Fruit fly (Drosophila melanogaster) whole organism, embryonic: Measurements from ENCODE around the gene vers.

Experiments
- Ada2b ChIP-seq: fragments of 200-800 bp; sonication (Bioruptor generic); IDR thresholded peaks from 2 replicates; pipeline ENCODE4 v1.3.6; 2022; ENCODE audit warnings: missing biosample characterization, missing genetic modification characterization
- Adf1 ChIP-seq: fragments of 200-800 bp; sonication (Bioruptor generic); IDR thresholded peaks from 2 replicates; pipeline ENCODE4 v1.3.6; 2022; ENCODE audit warnings: missing biosample characterization, missing genetic modification characterization
- B-H2 ChIP-seq: fragments of 200-800 bp; sonication (Bioruptor generic); optimal IDR thresholded peaks from 2 replicates; lab custom pipeline; 2018; ENCODE audit warnings: missing biosample characterization, mild to moderate bottlenecking, missing genetic modification characterization
- CG10654 ChIP-seq: fragments of 200-800 bp; sonication (Bioruptor generic); optimal IDR thresholded peaks from 2 replicates; lab custom pipeline; 2016; ENCODE audit warnings: missing biosample characterization, missing genetic modification characterization
- CG12155 ChIP-seq: fragments of 200-800 bp; sonication (Bioruptor generic); optimal IDR thresholded peaks from 3 replicates; lab custom pipeline; 2016; ENCODE audit warnings: missing biosample characterization, missing genetic modification characterization
- CG12942 ChIP-seq: fragments of 200-800 bp; sonication (Bioruptor generic); optimal IDR thresholded peaks from 3 replicates; lab custom pipeline; 2016; ENCODE audit warnings: missing biosample characterization, missing genetic modification characterization
- CG13775 ChIP-seq: fragments of 200-800 bp; sonication (Bioruptor generic); optimal IDR thresholded peaks from 3 replicates; lab custom pipeline; 2017; ENCODE audit warnings: missing biosample characterization, mild to moderate bottlenecking, missing genetic modification characterization
- CG14710 ChIP-seq: fragments of 200-800 bp; sonication (Bioruptor generic); optimal IDR thresholded peaks from 3 replicates; lab custom pipeline; 2019; ENCODE audit warnings: missing biosample characterization, mild to moderate bottlenecking, missing genetic modification characterization, moderate library complexity
- CG1602 ChIP-seq: fragments of 200-800 bp; sonication (Bioruptor generic); optimal IDR thresholded peaks from 3 replicates; lab custom pipeline; 2016; ENCODE audit warnings: missing biosample characterization, missing genetic modification characterization
- CG16863 ChIP-seq: fragments of 200-800 bp; sonication (Bioruptor generic); optimal IDR thresholded peaks from 3 replicates; lab custom pipeline; 2016; ENCODE audit warnings: missing biosample characterization, missing genetic modification characterization
- CG2199 ChIP-seq: fragments of 200-800 bp; sonication (Bioruptor generic); IDR thresholded peaks from 3 replicates; pipeline ENCODE4 v1.3.6; 2022; ENCODE audit warnings: missing biosample characterization, missing genetic modification characterization
- CG34224 ChIP-seq: fragments of 200-800 bp; sonication (Bioruptor generic); IDR thresholded peaks from 3 replicates; pipeline ENCODE4 v1.3.6; 2022; ENCODE audit warnings: missing biosample characterization, missing genetic modification characterization; ENCODE audit not compliant: partially characterized antibody
- CG42726 ChIP-seq: fragments of 200-800 bp; sonication (Bioruptor generic); IDR thresholded peaks from 2 replicates; pipeline ENCODE4 v1.3.6; 2022; ENCODE audit warnings: missing biosample characterization, missing genetic modification characterization; ENCODE audit not compliant: partially characterized antibody
- CG5180 ChIP-seq: fragments of 200-800 bp; sonication (Bioruptor generic); optimal IDR thresholded peaks from 3 replicates; lab custom pipeline; 2017; ENCODE audit warnings: missing biosample characterization, missing genetic modification characterization, mild to moderate bottlenecking, moderate library complexity, missing genetic modification reagents
- CG6854 ChIP-seq: fragments of 200-800 bp; sonication (Bioruptor generic); optimal IDR thresholded peaks from 3 replicates; lab custom pipeline; 2017; ENCODE audit warnings: missing biosample characterization, mild to moderate bottlenecking, missing genetic modification characterization
- CG7963 ChIP-seq: fragments of 200-800 bp; sonication (Bioruptor generic); IDR thresholded peaks from 3 replicates; pipeline ENCODE4 v1.3.6; 2022; ENCODE audit warnings: missing biosample characterization, missing genetic modification characterization; ENCODE audit not compliant: partially characterized antibody
- CG8924 ChIP-seq: fragments of 200-800 bp; optimal IDR thresholded peaks from 3 replicates; lab custom pipeline; 2019; ENCODE audit warnings: missing biosample characterization, mild to moderate bottlenecking, missing genetic modification characterization, moderate library complexity
- CG9215 ChIP-seq: fragments of 200-800 bp; sonication (Bioruptor generic); IDR thresholded peaks from 2 replicates; pipeline ENCODE4 v1.3.6; 2022; ENCODE audit warnings: missing biosample characterization, missing genetic modification characterization
- CG9727 ChIP-seq: fragments of 200-800 bp; sonication (Bioruptor generic); optimal IDR thresholded peaks from 3 replicates; lab custom pipeline; 2017; ENCODE audit warnings: missing biosample characterization, mild to moderate bottlenecking, missing genetic modification characterization
- Dbx ChIP-seq: fragments of 200-800 bp; sonication (Bioruptor generic); IDR thresholded peaks from 3 replicates; pipeline ENCODE4 v1.3.6; 2022; ENCODE audit warnings: missing biosample characterization, missing genetic modification characterization
- Dip3 ChIP-seq: fragments of 200-800 bp; sonication (Bioruptor generic); optimal IDR thresholded peaks from 3 replicates; lab custom pipeline; 2016; ENCODE audit warnings: missing biosample characterization, missing genetic modification characterization
- Hey ChIP-seq: fragments of 200-800 bp; sonication (Bioruptor generic); optimal IDR thresholded peaks from 3 replicates; lab custom pipeline; 2018; ENCODE audit warnings: missing biosample characterization, mild to moderate bottlenecking, missing genetic modification characterization
- Hr3 ChIP-seq: fragments of 200-800 bp; sonication (Bioruptor generic); optimal IDR thresholded peaks from 3 replicates; lab custom pipeline; 2016; ENCODE audit warnings: missing biosample characterization, missing genetic modification characterization
- Hsf ChIP-seq: fragments of 200-800 bp; sonication (Bioruptor generic); optimal IDR thresholded peaks from 3 replicates; lab custom pipeline; 2016; ENCODE audit warnings: missing biosample characterization, missing genetic modification characterization
- Max ChIP-seq: fragments of 200-800 bp; sonication (Bioruptor generic); optimal IDR thresholded peaks from 2 replicates; lab custom pipeline; 2016; ENCODE audit warnings: missing biosample characterization, mild to moderate bottlenecking, missing genetic modification characterization
- NK7.1 ChIP-seq: fragments of 200-800 bp; sonication (Bioruptor generic); optimal IDR thresholded peaks from 3 replicates; lab custom pipeline; 2016; ENCODE audit warnings: missing biosample characterization, missing genetic modification characterization
- Ssrp ChIP-seq: fragments of 200-800 bp; sonication (Bioruptor generic); optimal IDR thresholded peaks from 2 replicates; lab custom pipeline; 2018; ENCODE audit warnings: missing biosample characterization, mild to moderate bottlenecking, missing genetic modification characterization, moderate library complexity
- Tbp ChIP-seq: fragments of >200 bp; optimal IDR thresholded peaks from 2 replicates; lab custom pipeline; 2018; ENCODE audit warnings: missing biosample characterization, missing genetic modification characterization
- ash1 ChIP-seq: fragments of 200-800 bp; sonication (Bioruptor generic); optimal IDR thresholded peaks from 2 replicates; lab custom pipeline; 2018; ENCODE audit warnings: missing biosample characterization, mild to moderate bottlenecking, missing genetic modification characterization
- ato ChIP-seq: fragments of 200-800 bp; sonication (Bioruptor generic); IDR thresholded peaks from 2 replicates; pipeline ENCODE4 v1.3.6; 2022; ENCODE audit warnings: missing biosample characterization, missing genetic modification characterization; ENCODE audit not compliant: partially characterized antibody
- bab2 ChIP-seq: fragments of 200-800 bp; sonication (Bioruptor generic); optimal IDR thresholded peaks from 2 replicates; lab custom pipeline; 2016; ENCODE audit warnings: missing biosample characterization, missing genetic modification characterization
- cato ChIP-seq: fragments of 200-800 bp; sonication (Bioruptor generic); optimal IDR thresholded peaks from 2 replicates; lab custom pipeline; 2016; ENCODE audit warnings: missing biosample characterization, missing genetic modification characterization, borderline replicate concordance
- caup ChIP-seq: fragments of 200-800 bp; sonication (Bioruptor generic); optimal IDR thresholded peaks from 3 replicates; lab custom pipeline; 2017; ENCODE audit warnings: missing biosample characterization, mild to moderate bottlenecking, missing genetic modification characterization, moderate library complexity; ENCODE audit not compliant: severe bottlenecking
- cwo ChIP-seq: fragments of 200-800 bp; sonication (Bioruptor generic); optimal IDR thresholded peaks from 3 replicates; lab custom pipeline; 2017; ENCODE audit warnings: missing biosample characterization, missing genetic modification characterization, mild to moderate bottlenecking, moderate library complexity, missing genetic modification reagents
- dmrt11E ChIP-seq: fragments of 200-800 bp; sonication (Bioruptor generic); optimal IDR thresholded peaks from 3 replicates; lab custom pipeline; 2018; ENCODE audit warnings: missing biosample characterization, mild to moderate bottlenecking, missing genetic modification characterization, moderate library complexity
- emc ChIP-seq: fragments of 200-800 bp; sonication (Bioruptor generic); optimal IDR thresholded peaks from 2 replicates; lab custom pipeline; 2016; ENCODE audit warnings: missing biosample characterization, missing genetic modification characterization
- ems ChIP-seq: fragments of 200-800 bp; sonication (Bioruptor generic); optimal IDR thresholded peaks from 3 replicates; lab custom pipeline; 2016; ENCODE audit warnings: missing biosample characterization, missing genetic modification characterization
- gce ChIP-seq: fragments of 200-800 bp; sonication (Bioruptor generic); IDR thresholded peaks from 3 replicates; pipeline ENCODE4 v1.3.6; 2022; ENCODE audit warnings: missing biosample characterization, missing genetic modification characterization
- gfzf ChIP-seq: fragments of 200-800 bp; sonication (Bioruptor generic); optimal IDR thresholded peaks from 2 replicates; lab custom pipeline; 2016; ENCODE audit warnings: missing biosample characterization, mild to moderate bottlenecking, missing genetic modification characterization, moderate library complexity
- mam ChIP-seq: fragments of 200-800 bp; sonication (Bioruptor generic); optimal IDR thresholded peaks from 3 replicates; lab custom pipeline; 2016; ENCODE audit warnings: missing biosample characterization, missing genetic modification characterization
- nerfin-1 ChIP-seq: fragments of 200-800 bp; sonication (Bioruptor generic); optimal IDR thresholded peaks from 3 replicates; lab custom pipeline; 2019; ENCODE audit warnings: missing biosample characterization, mild to moderate bottlenecking, missing genetic modification characterization, moderate library complexity
- nom ChIP-seq: fragments of 200-800 bp; sonication (Bioruptor generic); optimal IDR thresholded peaks from 2 replicates; lab custom pipeline; 2017; ENCODE audit warnings: missing biosample characterization, missing genetic modification characterization, mild to moderate bottlenecking, moderate library complexity, missing genetic modification reagents
- pho ChIP-seq: fragments of 200-800 bp; sonication (Bioruptor generic); optimal IDR thresholded peaks from 2 replicates; lab custom pipeline; 2016; ENCODE audit warnings: missing biosample characterization, missing genetic modification characterization
- run ChIP-seq: fragments of 200-800 bp; sonication (Bioruptor generic); optimal IDR thresholded peaks from 3 replicates; lab custom pipeline; 2018; ENCODE audit warnings: missing biosample characterization, mild to moderate bottlenecking, missing genetic modification characterization
- sr ChIP-seq: fragments of 200-800 bp; sonication (Bioruptor generic); IDR thresholded peaks from 3 replicates; pipeline ENCODE4 v1.3.6; 2022; ENCODE audit warnings: missing biosample characterization, missing genetic modification characterization
- trem ChIP-seq: fragments of 200-800 bp; optimal IDR thresholded peaks from 3 replicates; lab custom pipeline; 2019; ENCODE audit warnings: missing biosample characterization, mild to moderate bottlenecking, missing genetic modification characterization, moderate library complexity
- unpg ChIP-seq: fragments of 200-800 bp; sonication (Bioruptor generic); optimal IDR thresholded peaks from 3 replicates; lab custom pipeline; 2018; ENCODE audit warnings: missing biosample characterization, mild to moderate bottlenecking, missing genetic modification characterization, moderate library complexity
- wdn ChIP-seq: fragments of 200-800 bp; sonication (Bioruptor generic); IDR thresholded peaks from 2 replicates; pipeline ENCODE4 v1.3.6; 2022; ENCODE audit warnings: missing biosample characterization, missing genetic modification characterization

The vers gene

DNA sequence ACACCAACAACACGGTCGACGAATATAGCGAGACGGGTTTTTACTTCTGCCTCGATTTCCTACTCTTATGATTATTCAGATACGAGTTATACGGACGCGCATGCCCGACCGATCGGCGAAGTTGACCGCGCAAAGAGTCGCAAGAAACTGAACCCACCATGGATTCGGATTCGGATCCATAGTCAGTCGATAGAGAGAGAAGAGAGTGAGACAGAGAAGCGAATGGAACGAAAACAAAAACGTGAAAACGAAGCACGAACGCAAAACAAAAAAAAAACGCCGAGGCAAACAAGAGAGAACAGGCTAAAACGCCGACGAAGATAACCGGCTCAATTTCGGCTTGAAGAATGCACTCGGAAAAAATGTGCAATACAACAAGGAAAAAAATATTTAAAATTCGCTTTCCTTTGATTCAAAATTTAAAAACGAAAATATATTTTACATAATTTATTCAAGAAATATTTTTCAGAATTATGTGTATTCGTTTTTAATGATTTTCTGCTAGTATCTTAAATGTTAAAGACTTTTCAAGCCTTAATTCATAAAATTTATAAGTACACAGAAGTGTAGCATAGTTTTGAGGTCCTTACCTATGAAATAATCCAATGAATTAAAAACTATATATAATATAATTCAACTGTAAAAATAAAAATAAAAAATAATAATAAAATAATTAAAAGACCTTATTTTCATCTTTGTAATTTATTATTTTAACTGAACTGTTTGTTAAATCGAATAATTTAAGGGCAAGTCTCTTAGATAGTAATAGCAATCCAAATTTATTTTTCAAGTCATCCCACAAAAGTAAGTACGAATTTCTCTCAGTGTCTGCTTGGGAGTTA is 34.0 kb upstream of the vers start, which contains the start of gene Sema5c (continued):
- TF ChIP-seq CG12155 (GFP tag; lab: Kevin White, UChicago) = peak; percentile 26
- 0 out of 2 replicates have a peak, but pooled peaks have one; percentile 18 for TF ChIP-seq Ada2b (GFP tag; lab: Robert Waterston, UW)
- TF ChIP-seq run = peak; percentile 51
- peak; percentile 63 for TF ChIP-seq trem (tag; lab: Kevin White, UChicago)
- no peak for TF ChIP-seq Tbp
- TF ChIP-seq unpg (GFP tag; lab: Kevin White, UChicago) = peak; percentile 41
- TF ChIP-seq pho (GFP tag; lab: Kevin White, UChicago) = no peak
- TF ChIP-seq CG9727 (GFP tag; lab: Kevin White, UChicago) = peak; percentile 92
- no peak for TF ChIP-seq CG42726 (GFP tag; lab: Robert Waterston, UW)
- TF ChIP-seq emc = no peak
- TF ChIP-seq CG9215 (GFP tag; lab: Robert Waterston, UW) = 0 out of 2 replicates have a peak, but pooled peaks have one; percentile 31
- TF ChIP-seq Hr3 (GFP tag; lab: Kevin White, UChicago) = peak; percentile 80
- peak; percentile 87 for TF ChIP-seq CG8924 (tag; lab: Kevin White, UChicago)
- TF ChIP-seq CG2199 (GFP tag; lab: Robert Waterston, UW) = peak; percentile 98
- peak; percentile 8 for TF ChIP-seq cato
- peak; percentile 26 for TF ChIP-seq CG12942 (GFP tag; lab: Kevin White, UChicago)
- TF ChIP-seq bab2 (GFP tag; lab: Kevin White, UChicago) = peak; percentile 39
- TF ChIP-seq Dbx (GFP tag; lab: Robert Waterston, UW) = 0 out of 3 replicates have a peak, but pooled peaks have one; percentile 20
- peak; percentile 2 for TF ChIP-seq Hey (tag; lab: Kevin White, UChicago)
- no peak for TF ChIP-seq gfzf (GFP tag; lab: Kevin White, UChicago)
- TF ChIP-seq Adf1 (GFP tag; lab: Robert Waterston, UW) = peak; percentile 20; the same call in 1 of the 2 replicates
- TF ChIP-seq CG13775 (GFP tag; lab: Kevin White, UChicago) = peak; percentile 87
- TF ChIP-seq ato (GFP tag; lab: Robert Waterston, UW) = no peak; the same call in 1 of the 2 replicates
- TF ChIP-seq mam (GFP tag; lab: Kevin White, UChicago) = peak; percentile 17
- TF ChIP-seq Ssrp = peak; percentile 84
- no peak for TF ChIP-seq wdn (GFP tag; lab: Robert Waterston, UW)
- peak; percentile 38 for TF ChIP-seq cwo (GFP tag; lab: Kevin White, UChicago)
- peak; percentile 48 for TF ChIP-seq nom (GFP tag; lab: Kevin White, UChicago)
- TF ChIP-seq dmrt11E (tag; lab: Kevin White, UChicago) = peak; percentile 89
- TF ChIP-seq Hsf (GFP tag; lab: Kevin White, UChicago) = no peak
- TF ChIP-seq nerfin-1 = peak; percentile 42
- no peak for TF ChIP-seq Dip3 (GFP tag; lab: Kevin White, UChicago)
- TF ChIP-seq CG14710 (tag; lab: Kevin White, UChicago) = peak; percentile 82
- TF ChIP-seq B-H2 (GFP tag; lab: Kevin White, UChicago) = no peak
- peak; percentile 18 for TF ChIP-seq Max (GFP tag; lab: Kevin White, UChicago)
- TF ChIP-seq CG1602 (GFP tag; lab: Kevin White, UChicago) = peak; percentile 69
- TF ChIP-seq sr (GFP tag; lab: Robert Waterston, UW) = no peak
- peak; percentile 53 for TF ChIP-seq CG5180 (GFP tag; lab: Kevin White, UChicago)
- TF ChIP-seq CG16863 (GFP tag; lab: Kevin White, UChicago) = no peak
- TF ChIP-seq NK7.1 (GFP tag; lab: Kevin White, UChicago) = no peak
- TF ChIP-seq CG34224 (GFP tag; lab: Robert Waterston, UW) = 0 out of 3 replicates have a peak, but pooled peaks have one; percentile 36
- TF ChIP-seq ash1 (GFP tag; lab: Kevin White, UChicago) = peak; percentile 59
- peak; percentile 9 for TF ChIP-seq CG10654
- peak; percentile 44 for TF ChIP-seq caup (GFP tag; lab: Kevin White, UChicago)
- TF ChIP-seq gce (GFP tag; lab: Robert Waterston, UW) = no peak; the same call in 2 of the 3 replicates
- TF ChIP-seq CG6854 = peak; percentile 49
- no peak for TF ChIP-seq ems (GFP tag; lab: Kevin White, UChicago)
- no peak for TF ChIP-seq CG7963 (GFP tag; lab: Robert Waterston, UW)
